Worm (Caenorhabditis elegans) whole organism, L3 larva: ENCODE measurements around the gene sru-45.

Experiments used
- R02D3.7 ChIP-seq: fragments of 150-350 bp; optimal IDR thresholded peaks from 2 replicates; lab custom pipeline; 2014; ENCODE audit warnings: missing biosample characterization, missing genetic modification characterization
- ZK546.5 ChIP-seq: sonication (generic microtip); optimal IDR thresholded peaks from 2 replicates; lab custom pipeline; 2017; ENCODE audit warnings: missing biosample characterization, missing genetic modification characterization
- aly-2 ChIP-seq: fragments of 150-350 bp; optimal IDR thresholded peaks from 2 replicates; lab custom pipeline; 2014; ENCODE audit warnings: missing biosample characterization, missing genetic modification characterization
- ama-1 ChIP-seq: fragments of 150-350 bp; optimal IDR thresholded peaks from 2 replicates; lab custom pipeline; 2018
- ceh-16 ChIP-seq: sonication (generic microtip); optimal IDR thresholded peaks from 2 replicates; lab custom pipeline; 2017; ENCODE audit warnings: missing biosample characterization, missing genetic modification characterization
- ceh-28 ChIP-seq: fragments of 150-350 bp; optimal IDR thresholded peaks from 2 replicates; lab custom pipeline; 2014; ENCODE audit warnings: missing biosample characterization, missing genetic modification reagents, missing genetic modification characterization
- ceh-9 ChIP-seq: sonication (generic microtip); optimal IDR thresholded peaks from 2 replicates; lab custom pipeline; 2018; ENCODE audit warnings: missing biosample characterization, missing genetic modification characterization
- daf-12 ChIP-seq: fragments of 150-350 bp; optimal IDR thresholded peaks from 2 replicates; lab custom pipeline; 2014; ENCODE audit warnings: missing biosample characterization, missing genetic modification reagents, missing genetic modification characterization
- egl-27 ChIP-seq: sonication (generic microtip); optimal IDR thresholded peaks from 4 replicates; lab custom pipeline; 2017; ENCODE audit warnings: missing biosample characterization, missing genetic modification reagents, missing genetic modification characterization
- elt-2 ChIP-seq: sonication (generic microtip); optimal IDR thresholded peaks from 2 replicates; lab custom pipeline; 2016; ENCODE audit warnings: missing genetic modification reagents, mild to moderate bottlenecking, missing genetic modification characterization, missing compliant biosample characterization
- elt-3 ChIP-seq, 3 experiments: fragments of 150-350 bp in 1 of 3; sonication (generic microtip) in 2 of 3; optimal IDR thresholded peaks; 2 replicates in 2 of 3; 4 replicates in 1 of 3; lab custom pipeline; 2014 to 2017; ENCODE audit warnings: missing biosample characterization in 3 of 3, missing genetic modification characterization in 3 of 3
- eor-1 ChIP-seq, 2 experiments: fragments of 150-350 bp; optimal IDR thresholded peaks; 2 replicates each; lab custom pipeline; 2014 to 2018; ENCODE audit warnings: missing biosample characterization in 2 of 2, missing genetic modification characterization in 2 of 2
- fkh-10 ChIP-seq: sonication (generic microtip); optimal IDR thresholded peaks from 2 replicates; lab custom pipeline; 2017; ENCODE audit warnings: missing biosample characterization, missing genetic modification reagents, missing genetic modification characterization
- hmg-11 ChIP-seq: sonication (generic microtip); optimal IDR thresholded peaks from 2 replicates; lab custom pipeline; 2016; ENCODE audit warnings: missing genetic modification characterization, missing compliant biosample characterization
- jun-1 ChIP-seq: fragments of 150-350 bp; optimal IDR thresholded peaks from 2 replicates; lab custom pipeline; 2014; ENCODE audit warnings: missing biosample characterization, missing genetic modification reagents, missing genetic modification characterization
- lin-39 ChIP-seq: fragments of 150-350 bp; optimal IDR thresholded peaks from 2 replicates; lab custom pipeline; 2018; ENCODE audit warnings: missing biosample characterization, missing genetic modification reagents, missing genetic modification characterization
- lsy-12 ChIP-seq: sonication (generic microtip); optimal IDR thresholded peaks from 2 replicates; lab custom pipeline; 2016; ENCODE audit warnings: mild to moderate bottlenecking, missing genetic modification characterization, missing compliant biosample characterization
- mdl-1 ChIP-seq: fragments of 150-350 bp; optimal IDR thresholded peaks from 2 replicates; lab custom pipeline; 2014; ENCODE audit warnings: missing biosample characterization, missing genetic modification characterization
- mml-1 ChIP-seq: fragments of 150-350 bp; sonication (generic microtip); optimal IDR thresholded peaks from 3 replicates; lab custom pipeline; 2014; ENCODE audit warnings: missing biosample characterization, missing genetic modification characterization
- nhr-11 ChIP-seq: fragments of 150-350 bp; optimal IDR thresholded peaks from 2 replicates; lab custom pipeline; 2014; ENCODE audit warnings: missing biosample characterization, missing genetic modification characterization
- nhr-12 ChIP-seq: fragments of 150-350 bp; optimal IDR thresholded peaks from 2 replicates; lab custom pipeline; 2014; ENCODE audit warnings: missing biosample characterization, missing genetic modification characterization
- nhr-237 ChIP-seq: fragments of 150-350 bp; optimal IDR thresholded peaks from 2 replicates; lab custom pipeline; 2014; ENCODE audit warnings: missing biosample characterization, missing genetic modification characterization
- nhr-25 ChIP-seq: sonication (generic microtip); optimal IDR thresholded peaks from 2 replicates; lab custom pipeline; 2017; ENCODE audit warnings: missing biosample characterization, missing genetic modification characterization
- nhr-43 ChIP-seq: sonication (generic microtip); optimal IDR thresholded peaks from 2 replicates; lab custom pipeline; 2016; ENCODE audit warnings: mild to moderate bottlenecking, missing genetic modification characterization, missing compliant biosample characterization; ENCODE audit not compliant: poor library complexity, severe bottlenecking
- nhr-67 ChIP-seq: fragments of 150-350 bp; optimal IDR thresholded peaks from 2 replicates; lab custom pipeline; 2014; ENCODE audit warnings: missing biosample characterization, missing genetic modification characterization
- nhr-76 ChIP-seq: fragments of 150-350 bp; sonication (generic microtip); optimal IDR thresholded peaks from 5 replicates; lab custom pipeline; 2014; ENCODE audit warnings: missing biosample characterization, missing genetic modification characterization
- nhr-77 ChIP-seq: fragments of 150-350 bp; optimal IDR thresholded peaks from 2 replicates; lab custom pipeline; 2014; ENCODE audit warnings: missing biosample characterization, missing genetic modification characterization
- pha-4 ChIP-seq: fragments of 150-350 bp; optimal IDR thresholded peaks from 2 replicates; lab custom pipeline; 2014; ENCODE audit warnings: missing biosample characterization, missing genetic modification reagents, missing genetic modification characterization
- pqm-1 ChIP-seq: fragments of 150-350 bp; optimal IDR thresholded peaks from 2 replicates; lab custom pipeline; 2017; ENCODE audit warnings: missing biosample characterization, missing genetic modification characterization, inconsistent platforms
- sea-2 ChIP-seq: fragments of 150-350 bp; sonication (generic microtip); optimal IDR thresholded peaks from 4 replicates; lab custom pipeline; 2014; ENCODE audit warnings: missing biosample characterization, missing genetic modification reagents, missing genetic modification characterization
- skn-1 ChIP-seq: fragments of 150-350 bp; optimal IDR thresholded peaks from 2 replicates; lab custom pipeline; 2014; ENCODE audit warnings: missing biosample characterization, missing genetic modification characterization
- tbx-2 ChIP-seq: sonication (generic microtip); optimal IDR thresholded peaks from 2 replicates; lab custom pipeline; 2016; ENCODE audit warnings: mild to moderate bottlenecking, missing genetic modification characterization, missing compliant biosample characterization
- unc-39 ChIP-seq: sonication (generic microtip); optimal IDR thresholded peaks from 4 replicates; lab custom pipeline; 2017; ENCODE audit warnings: missing biosample characterization, missing genetic modification characterization
- unc-62 ChIP-seq: fragments of 150-350 bp; sonication (generic microtip); optimal IDR thresholded peaks from 4 replicates; lab custom pipeline; 2014; ENCODE audit warnings: missing biosample characterization, missing genetic modification reagents, missing genetic modification characterization
- zag-1 ChIP-seq: fragments of 150-350 bp; optimal IDR thresholded peaks from 2 replicates; lab custom pipeline; 2014; ENCODE audit warnings: missing biosample characterization, missing genetic modification characterization
- ztf-11 ChIP-seq: fragments of 150-350 bp; optimal IDR thresholded peaks from 2 replicates; lab custom pipeline; 2014; ENCODE audit warnings: missing biosample characterization, missing genetic modification characterization
- ztf-4 ChIP-seq: fragments of 150-350 bp; optimal IDR thresholded peaks from 2 replicates; lab custom pipeline; 2014; ENCODE audit warnings: missing biosample characterization, missing genetic modification characterization

The sru-45 gene

DNA sequence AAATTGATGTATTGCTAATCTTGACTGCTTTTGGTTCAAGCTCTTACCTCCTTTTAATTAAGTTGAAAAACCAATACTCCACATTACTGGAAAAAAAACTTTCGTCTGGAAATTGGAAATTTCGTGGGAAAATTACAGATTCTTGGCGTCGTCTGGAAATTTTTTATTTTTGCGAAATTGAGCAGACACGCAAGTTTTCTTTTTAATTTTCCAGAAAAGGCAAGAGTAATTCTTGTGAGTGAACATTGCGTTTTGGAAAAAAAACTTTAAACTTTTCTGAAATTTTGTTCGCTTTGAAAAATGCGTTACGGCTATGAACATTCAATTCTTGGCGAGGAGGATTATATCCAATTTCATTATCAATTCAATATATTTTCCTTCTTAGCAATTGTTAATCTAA is at the start of gene sru-45:
TSS of gene sru-45 (plus strand) at position 301 of the 400 bp plus-strand sequence.
- TF ChIP-seq nhr-77 (tag; lab: Kevin White, UChicago) (no peak), hmg-11 (no peak)

DNA sequence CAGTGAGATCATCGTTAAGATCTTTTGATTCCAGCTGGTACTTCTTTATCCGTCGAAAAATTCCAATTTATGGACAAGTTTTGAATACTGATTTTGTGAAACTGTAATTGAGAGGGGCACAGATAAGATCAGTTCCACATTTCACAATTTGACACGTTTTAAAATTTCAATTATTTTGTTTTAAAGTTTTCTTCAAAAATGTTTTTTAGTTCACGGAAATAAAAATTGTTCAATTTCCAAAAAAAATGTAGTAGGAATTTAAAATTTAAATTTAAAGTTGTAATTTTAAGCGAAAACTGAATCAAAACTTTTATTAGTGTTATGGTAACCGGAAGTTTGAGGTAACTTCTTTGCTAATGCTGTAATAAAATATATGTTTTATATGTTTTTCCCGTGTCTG is 48.1 kb upstream of the sru-45 start, which contains the start of gene F36D3.4:
TSS of gene F36D3.4 (minus strand) at position 101 of the 400 bp plus-strand sequence.
- no peak for TF ChIP-seq jun-1
- no peak for TF ChIP-seq ztf-11
- TF ChIP-seq pqm-1 (tag; lab: Kevin White, UChicago), result no peak
- no peak for TF ChIP-seq daf-12 (tag; lab: Kevin White, UChicago)
- TF ChIP-seq nhr-237, result no peak
- no peak for TF ChIP-seq tbx-2 (tag; lab: Kevin White, UChicago)
- no peak for TF ChIP-seq nhr-77 (tag; lab: Kevin White, UChicago)
- no peak for TF ChIP-seq nhr-76 (tag; lab: Kevin White, UChicago)
- TF ChIP-seq unc-39 (tag; lab: Kevin White, UChicago), result no peak
- no peak for TF ChIP-seq unc-62 (GFP tag; lab: Kevin White, UChicago)
- TF ChIP-seq ama-1, result no peak
- no peak for TF ChIP-seq ceh-9 (tag; lab: Kevin White, UChicago)
- no peak for TF ChIP-seq nhr-43
- TF ChIP-seq nhr-12, result no peak
- TF ChIP-seq ZK546.5, result no peak
- TF ChIP-seq mml-1 (tag; lab: Kevin White, UChicago), result no peak
- no peak for TF ChIP-seq R02D3.7 (tag; lab: Kevin White, UChicago)

DNA sequence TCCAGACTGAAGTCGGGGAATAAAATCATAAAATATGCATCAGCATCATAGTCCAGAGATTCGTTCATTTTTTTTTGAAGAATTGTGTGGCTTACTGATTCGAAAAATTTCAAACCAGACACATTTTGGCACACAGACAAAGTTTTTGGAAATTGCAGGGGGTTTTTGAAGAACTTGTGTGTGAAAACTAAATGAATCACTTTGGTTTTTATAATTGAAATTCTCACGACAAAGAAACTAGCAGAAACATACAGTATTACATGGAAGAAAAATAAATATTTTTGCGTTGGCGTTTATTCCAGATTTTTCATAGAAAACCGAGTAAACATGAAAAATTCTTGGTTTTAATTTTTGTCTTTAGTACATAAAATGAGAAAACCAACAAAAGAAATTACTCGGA is 43.5 kb upstream of the sru-45 start, which contains the start of gene srw-34:
TSS of gene srw-34 (minus strand) at position 101 of the 400 bp plus-strand sequence.
- TF ChIP-seq lsy-12 (no peak), sea-2 (GFP tag; lab: Kevin White, UChicago) (no peak), R02D3.7 (tag; lab: Kevin White, UChicago) (no peak), ceh-9 (tag; lab: Kevin White, UChicago) (no peak), nhr-76 (tag; lab: Kevin White, UChicago) (no peak), zag-1 (tag; lab: Kevin White, UChicago) (no peak), ceh-16 (tag; lab: Kevin White, UChicago) (no peak), egl-27 (tag; lab: Kevin White, UChicago) (no peak), unc-62 (GFP tag; lab: Kevin White, UChicago) (no peak), jun-1 (no peak), nhr-25 (tag; lab: Kevin White, UChicago) (no peak), nhr-11 (tag; lab: Kevin White, UChicago) (no peak), pha-4 (tag; lab: Kevin White, UChicago) (no peak), daf-12 (tag; lab: Kevin White, UChicago) (no peak), mml-1 (tag; lab: Kevin White, UChicago) (no peak), aly-2 (tag; lab: Kevin White, UChicago) (no peak), elt-2 (tag; lab: Kevin White, UChicago) (no peak), nhr-43 (no peak), ztf-4 (tag; lab: Kevin White, UChicago) (no peak), mdl-1 (tag; lab: Kevin White, UChicago) (no peak)

DNA sequence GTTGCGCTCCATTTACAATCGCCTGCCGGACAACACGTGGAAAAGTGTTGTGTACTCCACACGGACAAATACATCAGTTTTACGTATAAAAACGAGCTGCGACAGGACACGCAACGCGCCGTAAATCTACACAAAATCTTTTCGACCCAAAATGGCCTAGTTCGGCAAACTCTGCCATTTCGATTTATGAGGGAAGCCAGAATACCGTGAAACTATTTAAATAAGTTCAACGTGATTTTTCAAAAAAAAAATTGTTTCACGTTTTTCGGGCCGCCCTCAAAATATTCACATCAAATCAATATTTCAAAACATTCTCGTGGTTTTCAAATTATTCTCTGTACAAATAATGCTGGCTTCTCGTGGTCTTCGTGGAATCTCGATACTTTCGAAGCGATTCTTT is 38.9 kb upstream of the sru-45 start, which contains the start of gene F36D3.8:
TSS of gene F36D3.8 (plus strand) at position 301 of the 400 bp plus-strand sequence.
- no peak for TF ChIP-seq fkh-10 (GFP tag; lab: Kevin White, UChicago)
- TF ChIP-seq skn-1 (tag; lab: Kevin White, UChicago), result no peak
- no peak for TF ChIP-seq nhr-76 (tag; lab: Kevin White, UChicago)
- TF ChIP-seq pha-4 (tag; lab: Kevin White, UChicago), result no peak
- no peak for TF ChIP-seq ceh-9 (tag; lab: Kevin White, UChicago)
- no peak for TF ChIP-seq nhr-67 (tag; lab: Kevin White, UChicago)
- no peak for TF ChIP-seq jun-1
- TF ChIP-seq ztf-4 (tag; lab: Kevin White, UChicago), result no peak
- TF ChIP-seq lin-39 (tag; lab: Kevin White, UChicago), result no peak
- no peak for TF ChIP-seq mdl-1 (tag; lab: Kevin White, UChicago)
- no peak for TF ChIP-seq mml-1 (tag; lab: Kevin White, UChicago)
- TF ChIP-seq ceh-28 (tag; lab: Kevin White, UChicago), result no peak
- TF ChIP-seq hmg-11, result no peak
- TF ChIP-seq lsy-12, result no peak
- no peak for TF ChIP-seq unc-62 (GFP tag; lab: Kevin White, UChicago)
- TF ChIP-seq elt-2 (tag; lab: Kevin White, UChicago), result no peak
- no peak for TF ChIP-seq eor-1 (tag; optimal IDR thresholded peaks at IDR 0.05; lab: Kevin White, UChicago)
- no peak for TF ChIP-seq elt-3 (tag; optimal IDR thresholded peaks at IDR 0.05; lab: Kevin White, UChicago)
- TF ChIP-seq nhr-11 (tag; lab: Kevin White, UChicago), result no peak
- TF ChIP-seq, all 47 proteins: peak for 0
